Worm (Caenorhabditis elegans) whole organism, late embryonic: Measurements from ENCODE around the gene C01G6.9.
A peak's percentile ranks its signal among the peaks of the same experiment; 100 is the strongest.

ENCODE experiments used
- C08G9.2 ChIP-seq: sonication (generic microtip); optimal IDR thresholded peaks from 2 replicates; lab custom pipeline; 2016; ENCODE audit warnings: mild to moderate bottlenecking, missing genetic modification characterization, moderate library complexity, missing compliant biosample characterization
- K09A11.1 ChIP-seq: sonication (generic microtip); optimal IDR thresholded peaks from 2 replicates; lab custom pipeline; 2017; ENCODE audit warnings: antibody characterized with exemption, mild to moderate bottlenecking, missing genetic modification characterization, missing compliant biosample characterization; ENCODE audit not compliant: insufficient read depth
- T23F11.4 ChIP-seq: fragments of 200-800 bp; sonication (Bioruptor generic); optimal IDR thresholded peaks from 2 replicates; lab custom pipeline; 2018; ENCODE audit warnings: mild to moderate bottlenecking, missing genetic modification characterization, missing compliant biosample characterization
- ahr-1 ChIP-seq: sonication (generic microtip); optimal IDR thresholded peaks from 2 replicates; lab custom pipeline; 2016; ENCODE audit warnings: missing genetic modification characterization, missing compliant biosample characterization
- ama-1 ChIP-seq: fragments of 150-350 bp; optimal IDR thresholded peaks from 2 replicates; lab custom pipeline; 2014
- ceh-18 ChIP-seq: sonication (generic microtip); optimal IDR thresholded peaks from 2 replicates; lab custom pipeline; 2016; ENCODE audit warnings: missing genetic modification characterization, missing compliant biosample characterization
- ceh-24 ChIP-seq: sonication (generic microtip); optimal IDR thresholded peaks from 2 replicates; lab custom pipeline; 2016; ENCODE audit warnings: mild to moderate bottlenecking, missing genetic modification characterization, missing compliant biosample characterization
- ceh-30 ChIP-seq: fragments of 150-350 bp; optimal IDR thresholded peaks from 2 replicates; lab custom pipeline; 2014; ENCODE audit warnings: missing biosample characterization, missing genetic modification characterization
- ceh-6 ChIP-seq: fragments of 200-800 bp; sonication (Bioruptor generic); optimal IDR thresholded peaks from 2 replicates; lab custom pipeline; 2018; ENCODE audit warnings: mild to moderate bottlenecking, missing genetic modification characterization, missing compliant biosample characterization
- che-1 ChIP-seq: sonication (generic microtip); optimal IDR thresholded peaks from 2 replicates; lab custom pipeline; 2016; ENCODE audit warnings: mild to moderate bottlenecking, missing genetic modification characterization, missing compliant biosample characterization
- dve-1 ChIP-seq: sonication (generic microtip); optimal IDR thresholded peaks from 2 replicates; lab custom pipeline; 2017; ENCODE audit warnings: antibody characterized with exemption, mild to moderate bottlenecking, missing genetic modification characterization, missing compliant biosample characterization
- elt-2 ChIP-seq: sonication (generic microtip); optimal IDR thresholded peaks from 2 replicates; lab custom pipeline; 2016; ENCODE audit warnings: missing genetic modification reagents, missing genetic modification characterization, missing compliant biosample characterization
- eyg-1 ChIP-seq: sonication (generic microtip); optimal IDR thresholded peaks from 2 replicates; lab custom pipeline; 2016; ENCODE audit warnings: missing genotype, missing genetic modification characterization, missing compliant biosample characterization
- fax-1 ChIP-seq: sonication (generic microtip); optimal IDR thresholded peaks from 2 replicates; lab custom pipeline; 2016; ENCODE audit warnings: missing genotype, missing genetic modification characterization, missing compliant biosample characterization
- gmeb-2 ChIP-seq: sonication (generic microtip); optimal IDR thresholded peaks from 2 replicates; lab custom pipeline; 2016; ENCODE audit warnings: missing genetic modification characterization, inconsistent platforms, missing compliant biosample characterization
- hlh-15 ChIP-seq: sonication (generic microtip); optimal IDR thresholded peaks from 2 replicates; lab custom pipeline; 2016; ENCODE audit warnings: missing genetic modification characterization, missing compliant biosample characterization
- hlh-6 ChIP-seq: sonication (generic microtip); optimal IDR thresholded peaks from 2 replicates; lab custom pipeline; 2016; ENCODE audit warnings: missing genotype, missing genetic modification characterization, missing compliant biosample characterization
- lim-6 ChIP-seq: sonication (generic microtip); optimal IDR thresholded peaks from 2 replicates; lab custom pipeline; 2016; ENCODE audit warnings: missing genetic modification characterization, missing compliant biosample characterization
- madf-2 ChIP-seq: sonication (generic microtip); optimal IDR thresholded peaks from 2 replicates; lab custom pipeline; 2017; ENCODE audit warnings: missing genetic modification characterization, missing compliant biosample characterization
- nfya-1 ChIP-seq: sonication (generic microtip); optimal IDR thresholded peaks from 2 replicates; lab custom pipeline; 2017; ENCODE audit warnings: missing genetic modification characterization, mild to moderate bottlenecking, missing compliant biosample characterization, antibody characterized with exemption, moderate library complexity
- nhr-232 ChIP-seq: sonication (generic microtip); optimal IDR thresholded peaks from 2 replicates; lab custom pipeline; 2016; ENCODE audit warnings: missing genetic modification characterization, missing compliant biosample characterization
- npax-4 ChIP-seq: sonication (generic microtip); optimal IDR thresholded peaks from 2 replicates; lab custom pipeline; 2016; ENCODE audit warnings: missing genetic modification characterization, missing compliant biosample characterization
- odd-2 ChIP-seq: sonication (generic microtip); optimal IDR thresholded peaks from 2 replicates; lab custom pipeline; 2017; ENCODE audit warnings: antibody characterized with exemption, mild to moderate bottlenecking, missing genetic modification characterization, missing compliant biosample characterization
- pag-3 ChIP-seq: sonication (generic microtip); optimal IDR thresholded peaks from 2 replicates; lab custom pipeline; 2016; ENCODE audit warnings: missing compliant biosample characterization, missing genetic modification characterization, borderline replicate concordance
- pat-9 ChIP-seq: fragments of 200-800 bp; sonication (Bioruptor generic); optimal IDR thresholded peaks from 2 replicates; lab custom pipeline; 2018; ENCODE audit warnings: mild to moderate bottlenecking, missing genetic modification characterization, moderate library complexity, missing compliant biosample characterization
- pha-4 ChIP-seq: fragments of 150-350 bp; optimal IDR thresholded peaks from 2 replicates; lab custom pipeline; 2018; ENCODE audit warnings: missing biosample characterization, missing genetic modification reagents, missing genetic modification characterization
- pros-1 ChIP-seq: fragments of 150-350 bp; optimal IDR thresholded peaks from 2 replicates; lab custom pipeline; 2014; ENCODE audit warnings: missing biosample characterization, missing genetic modification reagents, missing genetic modification characterization
- ref-2 ChIP-seq: sonication (generic microtip); optimal IDR thresholded peaks from 2 replicates; lab custom pipeline; 2016; ENCODE audit warnings: missing genetic modification characterization, missing compliant biosample characterization
- sox-4 ChIP-seq: sonication (generic microtip); optimal IDR thresholded peaks from 2 replicates; lab custom pipeline; 2017; ENCODE audit warnings: mild to moderate bottlenecking, missing genetic modification characterization, inconsistent platforms, missing compliant biosample characterization
- syd-9 ChIP-seq: sonication (generic microtip); optimal IDR thresholded peaks from 2 replicates; lab custom pipeline; 2016; ENCODE audit warnings: mild to moderate bottlenecking, missing genetic modification characterization, moderate library complexity, missing compliant biosample characterization
- tbx-2 ChIP-seq: sonication (generic microtip); optimal IDR thresholded peaks from 2 replicates; lab custom pipeline; 2016; ENCODE audit warnings: missing genetic modification characterization, missing compliant biosample characterization
- ttx-3 ChIP-seq: sonication (generic microtip); optimal IDR thresholded peaks from 2 replicates; lab custom pipeline; 2016; ENCODE audit warnings: missing genetic modification reagents, missing genetic modification characterization, missing compliant biosample characterization
- unc-3 ChIP-seq, 2 experiments: fragments of 200-800 bp in 1 of 2; sonication (Bioruptor generic) in 1 of 2; sonication (generic microtip) in 1 of 2; conservative IDR thresholded peaks in 1 of 2; optimal IDR thresholded peaks in 1 of 2; 2 replicates each; pipeline versions ENCODE4 v1.3.6 to Lab custom; 2016 to 2022; ENCODE audit warnings: missing compliant biosample characterization in 2 of 2, missing genetic modification characterization in 2 of 2, missing genetic modification reagents in 1 of 2
- unc-55 ChIP-seq: sonication (generic microtip); optimal IDR thresholded peaks from 2 replicates; lab custom pipeline; 2017; ENCODE audit warnings: missing biosample characterization, missing genetic modification reagents, missing genetic modification characterization
- unc-86 ChIP-seq: sonication (generic microtip); optimal IDR thresholded peaks from 2 replicates; lab custom pipeline; 2016; ENCODE audit warnings: missing genetic modification characterization, missing compliant biosample characterization
- zip-5 ChIP-seq: sonication (generic microtip); optimal IDR thresholded peaks from 2 replicates; lab custom pipeline; 2016; ENCODE audit warnings: missing genetic modification characterization, missing compliant biosample characterization
- ztf-16 ChIP-seq: sonication (generic microtip); optimal IDR thresholded peaks from 2 replicates; lab custom pipeline; 2017; ENCODE audit warnings: missing genetic modification characterization, missing compliant biosample characterization

The C01G6.9 gene

DNA sequence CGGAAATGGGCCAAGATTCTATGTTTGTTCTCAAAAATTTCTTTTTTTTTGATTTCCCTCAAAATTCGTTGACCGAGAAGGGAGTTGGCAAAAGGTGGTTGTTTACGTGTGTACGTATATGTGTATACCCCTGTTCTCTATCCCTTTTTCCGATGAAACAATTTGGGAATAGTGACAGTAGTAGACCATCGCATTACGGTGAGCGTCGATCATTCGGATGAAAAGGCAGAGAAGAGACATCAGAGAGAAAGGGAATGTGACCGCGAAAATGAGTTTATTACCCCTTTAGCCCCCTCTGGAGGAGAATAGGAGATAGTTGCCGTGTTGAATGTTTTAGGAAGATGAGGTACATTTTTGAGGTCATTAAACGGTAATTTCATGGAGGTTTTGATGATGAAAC is 35.6 kb downstream of the C01G6.9 start:
- TF ChIP-seq nfya-1 (tag; lab: Kevin White, UChicago) (peak; percentile 5), unc-55 (GFP tag; lab: Kevin White, UChicago) (peak; percentile 19), ama-1 (peak; percentile 65), syd-9 (tag; lab: Kevin White, UChicago) (no peak)

DNA sequence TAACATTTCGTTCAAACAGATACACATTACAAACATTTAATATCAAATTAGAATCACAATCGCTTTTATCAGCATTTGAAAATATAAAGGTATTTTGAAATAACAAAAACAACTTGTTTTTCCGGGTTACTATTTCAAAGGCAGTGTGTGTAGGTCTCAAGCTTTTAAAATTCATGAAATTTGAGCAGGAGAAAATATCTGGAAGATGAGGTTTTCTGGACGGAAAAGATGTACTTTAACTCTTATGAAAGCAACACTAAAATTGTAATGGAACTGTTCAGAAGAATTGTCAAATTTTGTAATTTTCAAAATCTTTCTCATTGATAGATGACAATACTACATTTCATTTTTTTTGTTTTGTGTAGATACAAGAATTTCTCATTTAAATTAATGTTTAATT is 37.1 kb downstream of the C01G6.9 start:
- TF ChIP-seq unc-86: no peak
- TF ChIP-seq ama-1: peak; percentile 68
- TF ChIP-seq, all 69 proteins: peak for 1

DNA sequence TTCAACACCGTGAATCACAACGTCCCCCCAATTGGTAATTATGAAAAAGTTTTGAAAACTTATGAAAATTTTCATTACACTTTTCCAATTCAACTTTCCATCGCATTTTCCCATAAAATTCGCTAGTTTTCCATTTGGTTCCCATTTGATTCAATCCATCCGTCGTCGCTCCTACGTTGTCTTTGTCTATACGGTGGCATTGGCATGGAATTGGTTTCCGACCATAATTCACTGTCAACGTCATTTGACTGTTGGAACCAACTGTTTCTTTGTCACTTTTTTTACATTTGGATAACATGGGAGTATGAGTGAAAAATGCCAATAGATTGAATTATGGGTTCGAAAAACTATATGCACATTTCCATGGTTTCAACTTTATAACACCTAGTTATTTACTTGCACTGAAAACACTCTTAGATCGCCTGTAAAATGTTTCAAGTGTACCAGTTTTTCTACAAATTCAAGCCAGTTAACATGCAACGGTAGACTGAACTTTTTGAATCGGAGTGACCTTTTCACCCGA is 37.5 kb downstream of the C01G6.9 start:
- TF ChIP-seq T23F11.4 (GFP tag; lab: Kevin White, UChicago): no peak
- peak; percentile 17 for TF ChIP-seq ceh-6 (GFP tag; lab: Kevin White, UChicago)
- TF ChIP-seq madf-2 (tag; lab: Kevin White, UChicago): peak; percentile 25
- TF ChIP-seq fax-1 (tag; lab: Kevin White, UChicago): no peak
- TF ChIP-seq ceh-18 (tag; lab: Kevin White, UChicago): no peak
- TF ChIP-seq ceh-24 (tag; lab: Kevin White, UChicago): peak; percentile 9

DNA sequence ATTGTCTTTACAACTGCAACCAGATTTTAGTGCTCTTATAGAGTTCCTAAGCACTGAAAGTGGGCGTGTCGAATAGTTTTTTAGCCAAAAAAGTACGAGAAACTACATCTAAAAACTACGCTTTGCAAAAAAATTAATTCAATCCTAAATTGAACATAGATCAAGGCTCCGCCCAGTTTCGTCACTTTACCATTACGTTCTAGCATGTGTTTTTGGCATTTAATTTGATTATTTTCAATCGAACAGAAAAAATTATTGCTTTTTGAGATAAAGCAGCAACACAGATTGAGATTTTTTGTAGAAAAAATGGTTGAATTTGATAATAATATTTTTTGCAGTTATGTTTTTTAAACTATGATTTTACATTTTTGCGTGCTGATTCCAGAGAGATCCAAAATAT is 41.4 kb downstream of the C01G6.9 start, which contains the start of gene nlp-82:
Gene nlp-82, minus strand, starts transcription at position 101 of the 400 bp plus-strand sequence.
- no peak for TF ChIP-seq sox-4

DNA sequence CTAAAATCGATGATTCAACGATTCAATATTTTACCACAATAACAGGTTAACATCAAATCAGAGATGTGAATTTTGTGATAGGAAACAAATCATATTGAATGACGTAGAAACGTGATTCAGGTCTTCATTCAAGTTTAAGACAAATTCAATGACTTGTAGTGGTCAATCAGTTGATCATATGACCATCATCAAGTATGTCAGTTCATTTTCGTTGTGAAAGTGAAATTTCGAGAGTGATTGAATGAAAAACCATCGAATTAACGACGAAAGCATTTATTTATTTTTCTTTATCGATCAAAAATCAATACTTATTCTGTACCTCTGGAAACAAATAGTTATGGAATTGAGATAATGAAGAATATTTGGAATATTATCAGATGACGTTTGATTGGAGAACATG is 44.1 kb downstream of the C01G6.9 start:
- TF ChIP-seq nhr-232 (no peak), npax-4 (tag; lab: Kevin White, UChicago) (no peak), madf-2 (tag; lab: Kevin White, UChicago) (no peak), gmeb-2 (tag; lab: Kevin White, UChicago) (no peak), T23F11.4 (GFP tag; lab: Kevin White, UChicago) (no peak), hlh-6 (tag; lab: Kevin White, UChicago) (no peak), pha-4 (no peak), ahr-1 (tag; lab: Kevin White, UChicago) (no peak), pros-1 (tag; lab: Kevin White, UChicago) (no peak), nfya-1 (tag; lab: Kevin White, UChicago) (no peak), ttx-3 (tag; lab: Kevin White, UChicago) (no peak), dve-1 (tag; lab: Kevin White, UChicago) (no peak), K09A11.1 (tag; lab: Kevin White, UChicago) (no peak), lim-6 (tag; lab: Kevin White, UChicago) (no peak), zip-5 (tag; lab: Kevin White, UChicago) (no peak), ceh-6 (GFP tag; lab: Kevin White, UChicago) (no peak), che-1 (tag; lab: Kevin White, UChicago) (no peak), ztf-16 (tag; lab: Kevin White, UChicago) (no peak), ref-2 (tag; lab: Kevin White, UChicago) (no peak)

DNA sequence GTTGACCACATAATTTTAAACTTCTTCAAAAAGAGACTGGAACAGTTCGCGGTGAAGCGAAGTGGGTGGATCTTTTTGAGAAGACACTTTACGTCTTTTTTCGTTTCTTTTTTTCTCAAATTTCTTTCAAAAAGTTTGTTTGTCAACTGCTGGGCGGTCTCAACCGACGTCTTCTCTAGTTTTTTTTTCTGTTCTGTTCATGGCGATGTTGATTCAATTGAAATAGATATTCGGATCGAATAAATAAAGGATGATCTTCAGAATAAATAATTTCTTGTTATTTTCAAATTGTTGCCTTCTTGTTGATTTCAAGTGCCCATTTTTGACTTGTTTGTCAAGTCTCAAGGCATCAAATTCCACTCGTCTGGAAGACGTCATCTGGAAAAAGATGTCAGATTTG is 45.2 kb downstream of the C01G6.9 start, which contains the start of gene T26C5.4:
Gene T26C5.4, minus strand, starts transcription at position 101 of the 400 bp plus-strand sequence.
- no peak for TF ChIP-seq elt-2
- no peak for TF ChIP-seq unc-3 (GFP tag; conservative IDR thresholded peaks at IDR 0.05; lab: Robert Waterston, UW)
- no peak for TF ChIP-seq unc-3 (tag; optimal IDR thresholded peaks at IDR 0.05; lab: Kevin White, UChicago)
- no peak for TF ChIP-seq ahr-1 (tag; lab: Kevin White, UChicago)
- no peak for TF ChIP-seq nfya-1 (tag; lab: Kevin White, UChicago)
- TF ChIP-seq odd-2 (tag; lab: Kevin White, UChicago): no peak
- no peak for TF ChIP-seq ceh-30 (tag; lab: Kevin White, UChicago)
- no peak for TF ChIP-seq ceh-18 (tag; lab: Kevin White, UChicago)
- no peak for TF ChIP-seq tbx-2
- no peak for TF ChIP-seq ceh-24 (tag; lab: Kevin White, UChicago)
- TF ChIP-seq C08G9.2 (tag; lab: Kevin White, UChicago): no peak
- no peak for TF ChIP-seq pat-9
- no peak for TF ChIP-seq eyg-1
- TF ChIP-seq hlh-15 (tag; lab: Kevin White, UChicago): no peak
- TF ChIP-seq pag-3 (tag; lab: Kevin White, UChicago): no peak
